Fruit fly (Drosophila melanogaster) whole organism, embryonic: ENCODE measurements around the gene Cog2.

Experiments used
- Abd-B ChIP-seq: fragments of 200-800 bp; sonication (Bioruptor generic); optimal IDR thresholded peaks from 2 replicates; lab custom pipeline; 2018; ENCODE audit warnings: missing biosample characterization, mild to moderate bottlenecking, missing genetic modification characterization, moderate library complexity
- B-H1 ChIP-seq: fragments of 200-800 bp; sonication (Bioruptor generic); IDR thresholded peaks from 3 replicates; pipeline ENCODE4 v1.3.6; 2022; ENCODE audit warnings: missing biosample characterization, missing genetic modification characterization
- CG11696 ChIP-seq: fragments of 200-800 bp; sonication (Bioruptor generic); IDR thresholded peaks from 2 replicates; pipeline ENCODE4 v1.3.6; 2022; ENCODE audit warnings: missing biosample characterization, missing genetic modification characterization
- CG12659 ChIP-seq: fragments of 200-800 bp; sonication (Bioruptor generic); optimal IDR thresholded peaks from 3 replicates; lab custom pipeline; 2017; ENCODE audit warnings: mild to moderate bottlenecking, missing biosample characterization, missing genetic modification reagents, missing genetic modification characterization
- CG14710 ChIP-seq: fragments of 200-800 bp; sonication (Bioruptor generic); optimal IDR thresholded peaks from 3 replicates; lab custom pipeline; 2019; ENCODE audit warnings: missing biosample characterization, mild to moderate bottlenecking, missing genetic modification characterization, moderate library complexity
- CG15073 ChIP-seq: fragments of 200-800 bp; sonication (Bioruptor generic); optimal IDR thresholded peaks from 2 replicates; lab custom pipeline; 2016; ENCODE audit warnings: missing biosample characterization, missing genetic modification characterization
- CG15514 ChIP-seq: fragments of 200-800 bp; sonication (Bioruptor generic); optimal IDR thresholded peaks from 3 replicates; lab custom pipeline; 2017; ENCODE audit warnings: missing biosample characterization, missing genetic modification characterization, mild to moderate bottlenecking, moderate library complexity, missing genetic modification reagents
- CG1647 ChIP-seq: fragments of 200-800 bp; sonication (Bioruptor generic); optimal IDR thresholded peaks from 3 replicates; lab custom pipeline; 2016; ENCODE audit warnings: missing biosample characterization, missing genetic modification characterization
- CG32772 ChIP-seq: fragments of 200-800 bp; sonication (Bioruptor generic); IDR thresholded peaks from 2 replicates; pipeline ENCODE4 v1.3.6; 2022; ENCODE audit warnings: missing biosample characterization, missing genetic modification characterization
- CG5245 ChIP-seq: fragments of 200-800 bp; sonication (Bioruptor generic); optimal IDR thresholded peaks from 3 replicates; lab custom pipeline; 2016; ENCODE audit warnings: missing biosample characterization, missing genetic modification characterization
- CG7357 ChIP-seq: fragments of 200-800 bp; sonication (Bioruptor generic); IDR thresholded peaks from 3 replicates; pipeline ENCODE4 v1.3.6; 2022; ENCODE audit warnings: missing biosample characterization, missing genetic modification characterization
- CG8478 ChIP-seq: fragments of >200 bp; optimal IDR thresholded peaks from 2 replicates; lab custom pipeline; 2018
- CG8765 ChIP-seq: fragments of 200-800 bp; sonication (Bioruptor generic); IDR thresholded peaks from 2 replicates; pipeline ENCODE4 v1.3.6; 2022; ENCODE audit warnings: missing biosample characterization, missing genetic modification characterization
- CG9609 ChIP-seq: fragments of 200-800 bp; sonication (Bioruptor generic); optimal IDR thresholded peaks from 3 replicates; lab custom pipeline; 2016; ENCODE audit warnings: missing biosample characterization, missing genetic modification characterization
- CG9797 ChIP-seq: fragments of 200-800 bp; sonication (Bioruptor generic); optimal IDR thresholded peaks from 3 replicates; lab custom pipeline; 2018; ENCODE audit warnings: missing biosample characterization, mild to moderate bottlenecking, missing genetic modification characterization
- Dad ChIP-seq: fragments of 200-800 bp; sonication (Bioruptor generic); optimal IDR thresholded peaks from 3 replicates; lab custom pipeline; 2016; ENCODE audit warnings: missing biosample characterization, missing genetic modification characterization
- Deaf1 ChIP-seq: fragments of 200-800 bp; optimal IDR thresholded peaks from 3 replicates; lab custom pipeline; 2019; ENCODE audit warnings: missing biosample characterization, mild to moderate bottlenecking, missing genetic modification characterization, moderate library complexity
- Doc3 ChIP-seq: fragments of 200-800 bp; sonication (Bioruptor generic); IDR thresholded peaks from 3 replicates; pipeline ENCODE4 v1.3.6; 2022; ENCODE audit warnings: missing biosample characterization, missing genetic modification characterization; ENCODE audit not compliant: partially characterized antibody
- H2.0 ChIP-seq: fragments of 200-800 bp; sonication (Bioruptor generic); IDR thresholded peaks from 2 replicates; pipeline ENCODE4 v1.3.6; 2022; ENCODE audit warnings: missing biosample characterization, missing genetic modification characterization
- Hsf ChIP-seq: fragments of 200-800 bp; sonication (Bioruptor generic); optimal IDR thresholded peaks from 3 replicates; lab custom pipeline; 2016; ENCODE audit warnings: missing biosample characterization, missing genetic modification characterization
- Lhr ChIP-seq: fragments of 200-800 bp; sonication (Bioruptor generic); optimal IDR thresholded peaks from 3 replicates; lab custom pipeline; 2017; ENCODE audit warnings: mild to moderate bottlenecking, missing biosample characterization, missing genetic modification reagents, missing genetic modification characterization
- MBD-R2 ChIP-seq: fragments of 200-800 bp; sonication (Bioruptor generic); IDR thresholded peaks from 2 replicates; pipeline ENCODE4 v1.3.6; 2022; ENCODE audit warnings: missing biosample characterization, missing genetic modification characterization
- Poxn ChIP-seq: fragments of 200-800 bp; sonication (Bioruptor generic); IDR thresholded peaks from 2 replicates; pipeline ENCODE4 v1.3.6; 2022; ENCODE audit warnings: missing biosample characterization, missing genetic modification characterization
- Side ChIP-seq: fragments of 200-800 bp; sonication (Bioruptor generic); optimal IDR thresholded peaks from 2 replicates; lab custom pipeline; 2016; ENCODE audit warnings: missing biosample characterization, missing genetic modification characterization
- Spps ChIP-seq: fragments of 200-800 bp; sonication (Bioruptor generic); optimal IDR thresholded peaks from 2 replicates; lab custom pipeline; 2018; ENCODE audit warnings: missing biosample characterization, mild to moderate bottlenecking, missing genetic modification characterization
- Ssrp ChIP-seq: fragments of 200-800 bp; sonication (Bioruptor generic); optimal IDR thresholded peaks from 2 replicates; lab custom pipeline; 2018; ENCODE audit warnings: missing biosample characterization, mild to moderate bottlenecking, missing genetic modification characterization, moderate library complexity
- ato ChIP-seq: fragments of 200-800 bp; sonication (Bioruptor generic); IDR thresholded peaks from 2 replicates; pipeline ENCODE4 v1.3.6; 2022; ENCODE audit warnings: missing biosample characterization, missing genetic modification characterization; ENCODE audit not compliant: partially characterized antibody
- bab2 ChIP-seq: fragments of 200-800 bp; sonication (Bioruptor generic); optimal IDR thresholded peaks from 2 replicates; lab custom pipeline; 2016; ENCODE audit warnings: missing biosample characterization, missing genetic modification characterization
- chn ChIP-seq: fragments of 200-800 bp; sonication (Bioruptor generic); optimal IDR thresholded peaks from 2 replicates; lab custom pipeline; 2016; ENCODE audit warnings: missing biosample characterization, missing genetic modification characterization
- emc ChIP-seq: fragments of 200-800 bp; sonication (Bioruptor generic); optimal IDR thresholded peaks from 2 replicates; lab custom pipeline; 2016; ENCODE audit warnings: missing biosample characterization, missing genetic modification characterization
- ems ChIP-seq: fragments of 200-800 bp; sonication (Bioruptor generic); optimal IDR thresholded peaks from 3 replicates; lab custom pipeline; 2016; ENCODE audit warnings: missing biosample characterization, missing genetic modification characterization
- exex ChIP-seq: fragments of 200-800 bp; sonication (Bioruptor generic); optimal IDR thresholded peaks from 4 replicates; lab custom pipeline; 2018; ENCODE audit warnings: missing biosample characterization, mild to moderate bottlenecking, missing genetic modification characterization, moderate library complexity
- fd64A ChIP-seq: fragments of 200-800 bp; sonication (Bioruptor generic); optimal IDR thresholded peaks from 3 replicates; lab custom pipeline; 2018; ENCODE audit warnings: missing biosample characterization, mild to moderate bottlenecking, missing genetic modification characterization
- gfzf ChIP-seq: fragments of 200-800 bp; sonication (Bioruptor generic); optimal IDR thresholded peaks from 2 replicates; lab custom pipeline; 2016; ENCODE audit warnings: missing biosample characterization, mild to moderate bottlenecking, missing genetic modification characterization, moderate library complexity
- gsb-n ChIP-seq: fragments of 200-800 bp; sonication (Bioruptor generic); optimal IDR thresholded peaks from 3 replicates; lab custom pipeline; 2018; ENCODE audit warnings: missing biosample characterization, mild to moderate bottlenecking, missing genetic modification characterization
- h ChIP-seq: fragments of >200 bp; optimal IDR thresholded peaks from 2 replicates; lab custom pipeline; 2017
- hb ChIP-seq: fragments of 200-800 bp; sonication (Bioruptor generic); IDR thresholded peaks from 3 replicates; pipeline ENCODE4 v1.3.6; 2022; ENCODE audit warnings: missing biosample characterization, missing genetic modification characterization; ENCODE audit not compliant: partially characterized antibody
- ken ChIP-seq: fragments of 200-800 bp; sonication (Bioruptor generic); IDR thresholded peaks from 3 replicates; pipeline ENCODE4 v1.3.6; 2022; ENCODE audit warnings: missing biosample characterization, missing genetic modification characterization
- nerfin-2 ChIP-seq: fragments of 200-800 bp; sonication (Bioruptor generic); IDR thresholded peaks from 2 replicates; pipeline ENCODE4 v1.3.6; 2022; ENCODE audit warnings: missing biosample characterization, missing genetic modification characterization; ENCODE audit not compliant: partially characterized antibody
- nom ChIP-seq: fragments of 200-800 bp; sonication (Bioruptor generic); optimal IDR thresholded peaks from 2 replicates; lab custom pipeline; 2017; ENCODE audit warnings: missing biosample characterization, missing genetic modification characterization, mild to moderate bottlenecking, moderate library complexity, missing genetic modification reagents
- pan ChIP-seq, 4 experiments: fragments of >200 bp in 3 of 4; fragments of 200-800 bp in 1 of 4; sonication (Bioruptor generic) in 1 of 4; optimal IDR thresholded peaks in 3 of 4; IDR thresholded peaks in 1 of 4; 2 replicates each; pipeline versions ENCODE4 v1.3.6 to Lab custom; 2017 to 2022; ENCODE audit warnings: missing biosample characterization in 2 of 4, missing genetic modification characterization in 2 of 4, mixed read lengths in 1 of 4
- pho ChIP-seq: fragments of 200-800 bp; sonication (Bioruptor generic); optimal IDR thresholded peaks from 2 replicates; lab custom pipeline; 2016; ENCODE audit warnings: missing biosample characterization, missing genetic modification characterization
- rib ChIP-seq: fragments of 200-800 bp; sonication (Bioruptor generic); IDR thresholded peaks from 2 replicates; pipeline ENCODE4 v1.3.6; 2022; ENCODE audit warnings: missing biosample characterization, missing genetic modification characterization
- shn ChIP-seq: fragments of 200-800 bp; sonication (Bioruptor generic); optimal IDR thresholded peaks from 3 replicates; lab custom pipeline; 2016; ENCODE audit warnings: missing biosample characterization, missing genetic modification characterization
- ssp ChIP-seq: fragments of 200-800 bp; sonication (Bioruptor generic); IDR thresholded peaks from 2 replicates; pipeline ENCODE4 v1.3.6; 2022; ENCODE audit warnings: missing biosample characterization, missing genetic modification characterization
- tna ChIP-seq: fragments of 200-800 bp; sonication (Bioruptor generic); IDR thresholded peaks from 2 replicates; pipeline ENCODE4 v1.3.6; 2022; ENCODE audit warnings: missing biosample characterization, missing genetic modification characterization; ENCODE audit not compliant: partially characterized antibody
- trh ChIP-seq: fragments of 200-800 bp; sonication (Bioruptor generic); optimal IDR thresholded peaks from 2 replicates; lab custom pipeline; 2016; ENCODE audit warnings: missing biosample characterization, missing genetic modification characterization
- vnd ChIP-seq: fragments of 200-800 bp; sonication (Bioruptor generic); IDR thresholded peaks from 3 replicates; pipeline ENCODE4 v1.3.6; 2022; ENCODE audit warnings: missing biosample characterization, missing genetic modification characterization; ENCODE audit not compliant: partially characterized antibody
- wor ChIP-seq: fragments of 200-800 bp; sonication (Bioruptor generic); IDR thresholded peaks from 2 replicates; pipeline ENCODE4 v1.3.6; 2022; ENCODE audit warnings: missing biosample characterization, missing genetic modification characterization
- yki ChIP-seq: fragments of >200 bp; optimal IDR thresholded peaks from 3 replicates; lab custom pipeline; 2018
- zen2 ChIP-seq: fragments of 200-800 bp; sonication (Bioruptor generic); IDR thresholded peaks from 3 replicates; pipeline ENCODE4 v1.3.6; 2022; ENCODE audit warnings: missing biosample characterization, missing genetic modification characterization; ENCODE audit not compliant: partially characterized antibody
- zf30C ChIP-seq: fragments of 200-800 bp; sonication (Bioruptor generic); optimal IDR thresholded peaks from 3 replicates; lab custom pipeline; 2018; ENCODE audit warnings: missing biosample characterization, mild to moderate bottlenecking, missing genetic modification characterization

Cog2 gene

dm6 chr3R:15361490-15361889, at the start of gene Cog2, which contains the start of gene Trax (continued):
- TF ChIP-seq trh (GFP tag; lab: Kevin White, UChicago): no peak
- TF ChIP-seq CG15514: no peak
- no peak for TF ChIP-seq CG14710
- TF ChIP-seq CG8765: no peak
- TF ChIP-seq B-H1 (GFP tag; lab: Robert Waterston, UW): no peak
- TF ChIP-seq gfzf (GFP tag; lab: Kevin White, UChicago): no peak
- TF ChIP-seq Poxn (GFP tag; lab: Robert Waterston, UW): no peak
- TF ChIP-seq Hsf (GFP tag; lab: Kevin White, UChicago): no peak
- TF ChIP-seq MBD-R2: peak; percentile 82
- TF ChIP-seq hb (GFP tag; lab: Robert Waterston, UW): peak; percentile 75
- no peak for TF ChIP-seq zf30C
- no peak for TF ChIP-seq CG1647 (GFP tag; lab: Kevin White, UChicago)
- peak; percentile 82 for TF ChIP-seq vnd
- TF ChIP-seq Dad (GFP tag; lab: Kevin White, UChicago): no peak
- no peak for TF ChIP-seq chn (GFP tag; lab: Kevin White, UChicago)
- TF ChIP-seq CG5245: no peak
- TF ChIP-seq ems (GFP tag; lab: Kevin White, UChicago): no peak
- TF ChIP-seq Deaf1 (tag; lab: Kevin White, UChicago): no peak
- TF ChIP-seq ken (GFP tag; lab: Robert Waterston, UW): no peak
- no peak for TF ChIP-seq yki
- TF ChIP-seq H2.0: no peak
- no peak for TF ChIP-seq emc (GFP tag; lab: Kevin White, UChicago)
- TF ChIP-seq nom (GFP tag; lab: Kevin White, UChicago): no peak
- no peak for TF ChIP-seq h (lab: Kevin White, UChicago)
- TF ChIP-seq tna (GFP tag; lab: Robert Waterston, UW): peak; percentile 78
- no peak for TF ChIP-seq Side
- no peak for TF ChIP-seq CG9609 (GFP tag; lab: Kevin White, UChicago)
- TF ChIP-seq nerfin-2 (GFP tag; lab: Robert Waterston, UW): peak; percentile 53; the same call in 1 of the 2 replicates
- TF ChIP-seq Doc3: peak; percentile 94
- TF ChIP-seq CG9797: peak; percentile 5
- no peak for TF ChIP-seq Ssrp
- TF ChIP-seq CG12659 (GFP tag; lab: Kevin White, UChicago): no peak
- no peak for TF ChIP-seq ssp (GFP tag; lab: Robert Waterston, UW)
- no peak for TF ChIP-seq rib (GFP tag; lab: Robert Waterston, UW)
- TF ChIP-seq wor (GFP tag; lab: Robert Waterston, UW): no peak
- no peak for TF ChIP-seq CG11696
- TF ChIP-seq CG32772 (GFP tag; lab: Robert Waterston, UW): no peak
- TF ChIP-seq bab2 (GFP tag; lab: Kevin White, UChicago): no peak
- TF ChIP-seq CG8478 (lab: Kevin White, UChicago): no peak
- no peak for TF ChIP-seq fd64A (GFP tag; lab: Kevin White, UChicago)
- TF ChIP-seq zen2 (GFP tag; lab: Robert Waterston, UW): peak; percentile 92
- no peak for TF ChIP-seq Spps
- no peak for TF ChIP-seq Lhr (GFP tag; lab: Kevin White, UChicago)
- no peak for TF ChIP-seq CG7357 (GFP tag; lab: Robert Waterston, UW)
- no peak for TF ChIP-seq exex (tag; lab: Kevin White, UChicago)
- no peak for TF ChIP-seq pan (optimal IDR thresholded peaks at IDR 0.05; lab: Kevin White, UChicago)
- no peak for TF ChIP-seq pan (GFP tag; optimal IDR thresholded peaks at IDR 0.05 in 1 of 2, IDR thresholded peaks at IDR 0.05 in 1 of 2)
- TF ChIP-seq gsb-n: no peak
- TF ChIP-seq pho (GFP tag; lab: Kevin White, UChicago): no peak
- no peak for TF ChIP-seq shn
- TF ChIP-seq Abd-B: no peak
- TF ChIP-seq CG15073 (GFP tag; lab: Kevin White, UChicago): no peak
- peak; percentile 70 for TF ChIP-seq ato
